Worm (Caenorhabditis elegans) whole organism, mixed stage, embryonic: Measurements from ENCODE around the gene F46B3.23.

Experiments
- M03D4.4 ChIP-seq: sonication (generic microtip); optimal IDR thresholded peaks from 2 replicates; lab custom pipeline; 2017; ENCODE audit warnings: mild to moderate bottlenecking, missing genetic modification characterization, missing compliant biosample characterization
- bed-3 ChIP-seq: fragments of 200-800 bp; sonication (Bioruptor generic); optimal IDR thresholded peaks from 3 replicates; lab custom pipeline; 2018; ENCODE audit warnings: mild to moderate bottlenecking, missing genetic modification characterization, moderate library complexity, missing compliant biosample characterization
- ceh-43 ChIP-seq: fragments of 200-800 bp; sonication (Bioruptor generic); optimal IDR thresholded peaks from 2 replicates; lab custom pipeline; 2018; ENCODE audit warnings: mild to moderate bottlenecking, missing genetic modification characterization, moderate library complexity, missing compliant biosample characterization
- ceh-83 ChIP-seq: fragments of 200-800 bp; sonication (Bioruptor generic); optimal IDR thresholded peaks from 2 replicates; lab custom pipeline; 2018; ENCODE audit warnings: mild to moderate bottlenecking, missing genetic modification characterization, missing compliant biosample characterization
- ces-1 ChIP-seq: fragments of 150-350 bp; optimal IDR thresholded peaks from 2 replicates; lab custom pipeline; 2014; ENCODE audit warnings: missing biosample characterization, missing genetic modification reagents, missing genetic modification characterization
- cnd-1 ChIP-seq: fragments of 200-800 bp; sonication (Bioruptor generic); optimal IDR thresholded peaks from 2 replicates; lab custom pipeline; 2018; ENCODE audit warnings: mild to moderate bottlenecking, missing genetic modification characterization, missing compliant biosample characterization
- drap-1 ChIP-seq: fragments of 200-800 bp; sonication (Bioruptor generic); optimal IDR thresholded peaks from 3 replicates; lab custom pipeline; 2018; ENCODE audit warnings: mild to moderate bottlenecking, missing genetic modification characterization, missing compliant biosample characterization
- elt-1 ChIP-seq: sonication (generic microtip); optimal IDR thresholded peaks from 2 replicates; lab custom pipeline; 2017; ENCODE audit warnings: missing genetic modification characterization, mild to moderate bottlenecking, missing compliant biosample characterization, antibody characterized with exemption, moderate library complexity, borderline replicate concordance; ENCODE audit not compliant: insufficient read depth
- elt-3 ChIP-seq: fragments of 150-350 bp; optimal IDR thresholded peaks from 2 replicates; lab custom pipeline; 2014; ENCODE audit warnings: missing biosample characterization, missing genetic modification characterization
- ham-2 ChIP-seq: fragments of 200-800 bp; sonication (Bioruptor generic); optimal IDR thresholded peaks from 2 replicates; lab custom pipeline; 2018; ENCODE audit warnings: mild to moderate bottlenecking, missing genetic modification characterization, missing compliant biosample characterization
- hlh-1 ChIP-seq: fragments of 150-350 bp; optimal IDR thresholded peaks from 2 replicates; lab custom pipeline; 2014; ENCODE audit warnings: missing biosample characterization, missing genetic modification reagents, missing genetic modification characterization
- lin-32 ChIP-seq: fragments of 200-800 bp; sonication (Bioruptor generic); optimal IDR thresholded peaks from 2 replicates; lab custom pipeline; 2018; ENCODE audit warnings: mild to moderate bottlenecking, missing genetic modification characterization, missing compliant biosample characterization
- lsy-2 ChIP-seq: fragments of 150-350 bp; optimal IDR thresholded peaks from 2 replicates; lab custom pipeline; 2014; ENCODE audit warnings: missing biosample characterization, missing genetic modification characterization
- mab-5 ChIP-seq: fragments of 150-350 bp; optimal IDR thresholded peaks from 2 replicates; lab custom pipeline; 2014; ENCODE audit warnings: missing biosample characterization, missing genetic modification characterization
- mep-1 ChIP-seq: fragments of 150-350 bp; optimal IDR thresholded peaks from 2 replicates; lab custom pipeline; 2017; ENCODE audit warnings: missing biosample characterization, missing genetic modification reagents, missing genetic modification characterization, inconsistent platforms
- mls-2 ChIP-seq: sonication (generic microtip); optimal IDR thresholded peaks from 2 replicates; lab custom pipeline; 2016; ENCODE audit warnings: mild to moderate bottlenecking, missing genetic modification characterization, moderate library complexity, missing compliant biosample characterization
- nhr-12 ChIP-seq: fragments of 150-350 bp; optimal IDR thresholded peaks from 2 replicates; lab custom pipeline; 2014; ENCODE audit warnings: missing biosample characterization, missing genetic modification characterization
- nhr-2 ChIP-seq: fragments of 150-350 bp; optimal IDR thresholded peaks from 2 replicates; lab custom pipeline; 2014; ENCODE audit warnings: missing biosample characterization, missing genetic modification characterization
- nhr-28 ChIP-seq: fragments of 150-350 bp; optimal IDR thresholded peaks from 2 replicates; lab custom pipeline; 2014; ENCODE audit warnings: missing biosample characterization, missing genetic modification characterization
- nhr-76 ChIP-seq: sonication (generic microtip); optimal IDR thresholded peaks from 2 replicates; lab custom pipeline; 2017; ENCODE audit warnings: missing biosample characterization, missing genetic modification characterization
- pha-4 ChIP-seq: fragments of 150-350 bp; optimal IDR thresholded peaks from 2 replicates; lab custom pipeline; 2018; ENCODE audit warnings: missing biosample characterization, missing genetic modification reagents, missing genetic modification characterization
- sem-2 ChIP-seq: fragments of 200-800 bp; sonication (Bioruptor generic); optimal IDR thresholded peaks from 2 replicates; lab custom pipeline; 2018; ENCODE audit warnings: mild to moderate bottlenecking, missing genetic modification characterization, missing compliant biosample characterization
- snpc-4 ChIP-seq: fragments of 150-350 bp; optimal IDR thresholded peaks from 2 replicates; lab custom pipeline; 2014; ENCODE audit warnings: missing biosample characterization, missing genetic modification characterization
- sptf-1 ChIP-seq: sonication (generic microtip); optimal IDR thresholded peaks from 2 replicates; lab custom pipeline; 2017; ENCODE audit warnings: mild to moderate bottlenecking, missing genetic modification characterization, moderate library complexity, missing compliant biosample characterization
- tbx-8 ChIP-seq: fragments of 200-800 bp; sonication (Bioruptor generic); optimal IDR thresholded peaks from 2 replicates; lab custom pipeline; 2018; ENCODE audit warnings: mild to moderate bottlenecking, missing genetic modification characterization, moderate library complexity, missing compliant biosample characterization
- unc-120 ChIP-seq: sonication (generic microtip); optimal IDR thresholded peaks from 2 replicates; lab custom pipeline; 2017; ENCODE audit warnings: missing genetic modification characterization, missing compliant biosample characterization; ENCODE audit not compliant: poor library complexity, severe bottlenecking
- unc-39 ChIP-seq: fragments of 150-350 bp; optimal IDR thresholded peaks from 2 replicates; lab custom pipeline; 2014; ENCODE audit warnings: missing biosample characterization, missing genetic modification characterization
- unc-62 ChIP-seq: fragments of 150-350 bp; optimal IDR thresholded peaks from 2 replicates; lab custom pipeline; 2014; ENCODE audit warnings: missing biosample characterization, missing genetic modification reagents, missing genetic modification characterization
- zip-8 ChIP-seq: fragments of 150-350 bp; optimal IDR thresholded peaks from 2 replicates; lab custom pipeline; 2014; ENCODE audit warnings: missing biosample characterization, missing genetic modification characterization
- ztf-11 ChIP-seq: fragments of 150-350 bp; optimal IDR thresholded peaks from 2 replicates; lab custom pipeline; 2014; ENCODE audit warnings: missing biosample characterization, missing genetic modification characterization

The F46B3.23 gene

ce11 chrV:20604606-20605155 lies 1.8 kb downstream of the F46B3.23 start, which contains the start of gene ttr-57:
ttr-57 (plus strand) TSS chrV:20605105.
- no peak for TF ChIP-seq snpc-4 (tag; lab: Kevin White, UChicago)
- no peak for TF ChIP-seq nhr-2 (tag; lab: Kevin White, UChicago)
- no peak for TF ChIP-seq unc-120 (tag; lab: Kevin White, UChicago)
- TF ChIP-seq nhr-12: no peak
- no peak for TF ChIP-seq zip-8
- no peak for TF ChIP-seq unc-39
- TF ChIP-seq cnd-1: no peak
- TF ChIP-seq ceh-83 (GFP tag; lab: Kevin White, UChicago): no peak
- no peak for TF ChIP-seq elt-3
- TF ChIP-seq sem-2 (GFP tag; lab: Kevin White, UChicago): no peak
- no peak for TF ChIP-seq M03D4.4 (tag; lab: Kevin White, UChicago)
- TF ChIP-seq sptf-1 (tag; lab: Kevin White, UChicago): no peak
- TF ChIP-seq pha-4 (tag; lab: Kevin White, UChicago): no peak
- TF ChIP-seq mep-1 (tag; lab: Kevin White, UChicago): no peak
- no peak for TF ChIP-seq drap-1 (GFP tag; lab: Kevin White, UChicago)
- no peak for TF ChIP-seq mls-2 (tag; lab: Kevin White, UChicago)
- no peak for TF ChIP-seq lin-32 (GFP tag; lab: Kevin White, UChicago)
- TF ChIP-seq bed-3: no peak

DNA sequence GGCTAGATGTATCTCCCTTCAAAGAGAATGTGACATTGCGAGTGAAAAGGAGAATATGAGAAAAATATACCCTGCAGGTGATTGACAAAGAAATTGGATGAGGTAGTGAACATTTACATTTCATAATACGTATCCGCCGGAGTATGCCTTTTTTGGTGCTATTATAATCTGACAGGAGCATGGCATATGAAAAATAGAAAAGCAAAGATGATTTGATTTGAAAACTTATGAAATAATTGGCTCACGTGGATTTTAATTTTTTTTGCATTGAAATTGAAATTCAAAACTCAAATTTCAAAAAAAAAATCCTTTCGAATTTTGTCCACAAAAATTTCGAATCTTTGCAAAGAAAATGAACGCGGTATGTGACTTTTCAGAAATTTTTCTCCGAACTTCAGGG lies 3.5 kb downstream of the F46B3.23 start, which contains the start of gene ttr-11:
Gene ttr-11, plus strand, starts transcription at position 301 of the 400 bp plus-strand sequence.
- no peak for TF ChIP-seq tbx-8
- no peak for TF ChIP-seq unc-120 (tag; lab: Kevin White, UChicago)
- no peak for TF ChIP-seq ham-2 (GFP tag; lab: Kevin White, UChicago)
- TF ChIP-seq unc-62 (GFP tag; lab: Kevin White, UChicago): no peak
- no peak for TF ChIP-seq nhr-2 (tag; lab: Kevin White, UChicago)
- TF ChIP-seq nhr-12: no peak
- no peak for TF ChIP-seq pha-4 (tag; lab: Kevin White, UChicago)
- no peak for TF ChIP-seq sem-2 (GFP tag; lab: Kevin White, UChicago)

DNA sequence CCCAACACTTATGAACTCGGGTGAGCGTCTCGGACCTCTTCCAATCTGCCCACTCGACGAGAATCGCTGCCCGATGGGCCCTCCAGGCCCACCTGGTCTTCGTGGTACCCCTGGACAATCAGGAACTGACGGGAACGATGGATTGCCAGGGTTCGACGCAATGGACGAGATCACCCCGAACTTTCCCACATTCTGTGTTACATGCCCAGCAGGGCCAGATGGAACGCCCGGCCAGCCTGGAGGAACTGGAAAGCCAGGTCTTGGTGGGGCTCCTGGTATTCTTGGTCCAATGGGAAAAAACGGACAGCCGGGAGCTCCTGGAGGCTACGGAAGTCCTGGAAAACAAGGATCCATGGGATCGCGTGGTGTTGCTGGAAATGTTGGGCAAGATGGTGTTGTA lies 5.8 kb downstream of the F46B3.23 start:
- TF ChIP-seq M03D4.4 (tag; lab: Kevin White, UChicago) (no peak), elt-3 (no peak), ztf-11 (tag; lab: Kevin White, UChicago) (no peak), ceh-43 (no peak), sptf-1 (tag; lab: Kevin White, UChicago) (no peak), pha-4 (tag; lab: Kevin White, UChicago) (no peak), nhr-76 (tag; lab: Kevin White, UChicago) (no peak), lsy-2 (tag; lab: Kevin White, UChicago) (no peak), sem-2 (GFP tag; lab: Kevin White, UChicago) (no peak), tbx-8 (no peak), nhr-28 (no peak), drap-1 (GFP tag; lab: Kevin White, UChicago) (no peak)

ce11 chrV:20599795-20600194 lies 6.7 kb downstream of the F46B3.23 start, which contains the start of gene col-163:
col-163 (plus strand) TSS chrV:20600095.
- TF ChIP-seq unc-62 (GFP tag; lab: Kevin White, UChicago): no peak
- TF ChIP-seq hlh-1: no peak
- TF ChIP-seq snpc-4 (tag; lab: Kevin White, UChicago): no peak
- TF ChIP-seq ham-2 (GFP tag; lab: Kevin White, UChicago): no peak
- TF ChIP-seq lsy-2 (tag; lab: Kevin White, UChicago): no peak
- no peak for TF ChIP-seq zip-8
- no peak for TF ChIP-seq mep-1 (tag; lab: Kevin White, UChicago)
- TF ChIP-seq elt-1 (tag; lab: Kevin White, UChicago): no peak
- TF ChIP-seq M03D4.4 (tag; lab: Kevin White, UChicago): no peak
- TF ChIP-seq lin-32 (GFP tag; lab: Kevin White, UChicago): no peak
- no peak for TF ChIP-seq mab-5 (tag; lab: Kevin White, UChicago)
- no peak for TF ChIP-seq mls-2 (tag; lab: Kevin White, UChicago)
- no peak for TF ChIP-seq sem-2 (GFP tag; lab: Kevin White, UChicago)
- no peak for TF ChIP-seq ces-1 (GFP tag; lab: Kevin White, UChicago)
- no peak for TF ChIP-seq ceh-43
- no peak for TF ChIP-seq unc-120 (tag; lab: Kevin White, UChicago)
- TF ChIP-seq sptf-1 (tag; lab: Kevin White, UChicago): no peak
- TF ChIP-seq nhr-28: no peak
- TF ChIP-seq, all 35 proteins: peak for 0
